Fruit fly (Drosophila melanogaster): ENCODE data around the gene CG34132.
A peak's percentile ranks its signal among the peaks of the same experiment; 100 is the strongest.

The CG34132 gene

DNA sequence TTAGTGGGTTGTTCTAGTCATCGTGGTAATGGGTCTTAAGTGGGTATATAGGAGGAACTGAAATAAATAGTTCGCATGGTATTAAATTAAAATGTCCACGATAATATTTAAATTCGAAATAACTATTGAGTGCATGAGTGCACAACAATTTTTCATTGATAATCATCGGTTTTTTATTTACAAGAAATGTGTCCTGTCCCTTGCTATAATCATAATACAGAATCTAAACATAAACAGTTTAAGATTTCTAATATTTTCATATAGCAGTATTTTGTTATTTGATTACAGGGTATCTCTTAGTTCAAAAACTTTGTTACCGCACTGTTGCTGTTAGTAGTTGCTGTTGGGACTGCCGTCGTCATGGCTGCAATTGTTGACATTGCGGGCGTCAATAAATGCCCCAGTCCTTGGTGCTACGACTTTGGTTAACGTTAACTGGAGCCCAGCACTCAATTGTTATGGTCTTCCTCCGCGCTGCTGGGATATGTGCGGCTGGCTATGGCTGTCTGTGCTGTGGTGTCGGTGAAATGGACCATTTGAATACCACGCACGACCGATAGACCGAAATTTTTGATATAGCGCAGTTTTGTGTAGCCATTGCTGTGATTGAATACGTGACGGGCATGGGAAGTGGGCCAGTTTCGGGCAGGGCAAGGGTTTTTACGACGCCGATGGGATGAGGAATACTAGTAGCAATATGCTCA lies 13.3 kb upstream of the CG34132 start (continued):
- TF ChIP-seq CG5245 (GFP tag; optimal IDR thresholded peaks at IDR 0.05), result no peak
- peak; percentile 72; the same call in 2 of the 3 replicates for TF ChIP-seq dysf (GFP tag; IDR thresholded peaks at IDR 0.05)
- TF ChIP-seq CG17328 (GFP tag; IDR thresholded peaks at IDR 0.05), result no peak
- no peak for TF ChIP-seq CG31365 (tag; optimal IDR thresholded peaks at IDR 0.05)
- peak; percentile 46 for TF ChIP-seq slou (GFP tag; optimal IDR thresholded peaks at IDR 0.05)
- no peak for TF ChIP-seq Taf1 (GFP tag; IDR thresholded peaks at IDR 0.05)
- TF ChIP-seq NC2α (GFP tag; optimal IDR thresholded peaks at IDR 0.05), result no peak
- TF ChIP-seq gfzf (GFP tag; optimal IDR thresholded peaks at IDR 0.05), result no peak
- TF ChIP-seq hth (optimal IDR thresholded peaks at IDR 0.05), result no peak
- peak; percentile 51 for TF ChIP-seq nmo (GFP tag; optimal IDR thresholded peaks at IDR 0.05)
- peak; percentile 16 for TF ChIP-seq sug (tag; optimal IDR thresholded peaks at IDR 0.05)
- no peak for TF ChIP-seq wdn (GFP tag; IDR thresholded peaks at IDR 0.05)
- TF ChIP-seq bsh (GFP tag; optimal IDR thresholded peaks at IDR 0.05), result peak in 1 of 2 experiments; percentile 3
- no peak for TF ChIP-seq CG16813 (GFP tag; IDR thresholded peaks at IDR 0.05; ENCODE audit: partially characterized antibody)
- peak; percentile 16 for TF ChIP-seq CG17568 (GFP tag; optimal IDR thresholded peaks at IDR 0.05)
- TF ChIP-seq CG11695 (GFP tag; IDR thresholded peaks at IDR 0.05), result peak; percentile 43; the same call in 1 of the 3 replicates
- TF ChIP-seq Xrp1 (GFP tag; IDR thresholded peaks at IDR 0.05), result no peak; the same call in 1 of the 2 replicates
- no peak for TF ChIP-seq CG42726 (GFP tag; IDR thresholded peaks at IDR 0.05; ENCODE audit: partially characterized antibody)
- peak; percentile 58 for TF ChIP-seq caup (GFP tag; optimal IDR thresholded peaks at IDR 0.05; ENCODE audit: severe bottlenecking)
- no peak for TF ChIP-seq pan (optimal IDR thresholded peaks at IDR 0.05)
- TF ChIP-seq pan (GFP tag; optimal IDR thresholded peaks at IDR 0.05 in 1 of 2, IDR thresholded peaks at IDR 0.05 in 1 of 2), result peak in 1 of 2 experiments; percentile 30
- TF ChIP-seq onecut (GFP tag; IDR thresholded peaks at IDR 0.05), result no peak
- no peak for TF ChIP-seq NC2β (GFP tag; optimal IDR thresholded peaks at IDR 0.05)
- no peak for TF ChIP-seq B-H2 (GFP tag; optimal IDR thresholded peaks at IDR 0.05)
- TF ChIP-seq sens (GFP tag), result peak; percentile 86
- no peak for TF ChIP-seq inv (GFP tag; IDR thresholded peaks at IDR 0.05; ENCODE audit: partially characterized antibody)
- no peak for TF ChIP-seq sr (GFP tag; IDR thresholded peaks at IDR 0.05)
- no peak for TF ChIP-seq Dip2 (GFP tag; IDR thresholded peaks at IDR 0.05)
- no peak for TF ChIP-seq CG9797 (GFP tag; optimal IDR thresholded peaks at IDR 0.05)
- TF ChIP-seq H2.0 (GFP tag; IDR thresholded peaks at IDR 0.05), result peak; percentile 17; the same call in 1 of the 2 replicates
- TF ChIP-seq cato (GFP tag; optimal IDR thresholded peaks at IDR 0.05; ENCODE audit: borderline replicate concordance), result no peak
- TF ChIP-seq CG10274 (GFP tag; optimal IDR thresholded peaks at IDR 0.05), result no peak
- TF ChIP-seq CG6854 (GFP tag; optimal IDR thresholded peaks at IDR 0.05), result peak; percentile 39
- peak; percentile 32 for TF ChIP-seq CG12659 (GFP tag; optimal IDR thresholded peaks at IDR 0.05)
- TF ChIP-seq gsb-n (tag; optimal IDR thresholded peaks at IDR 0.05), result no peak
- peak; percentile 78 for TF ChIP-seq CG18599 (GFP tag; optimal IDR thresholded peaks at IDR 0.05)
- TF ChIP-seq CG12219 (GFP tag; optimal IDR thresholded peaks at IDR 0.05), result no peak
- TF ChIP-seq wor (GFP tag; IDR thresholded peaks at IDR 0.05), result no peak
- no peak for TF ChIP-seq CG14050 (GFP tag; IDR thresholded peaks at IDR 0.05)
- TF ChIP-seq chn (GFP tag; optimal IDR thresholded peaks at IDR 0.05), result no peak
- TF ChIP-seq CG3407 (GFP tag; optimal IDR thresholded peaks at IDR 0.05), result no peak
- no peak for TF ChIP-seq Scr (GFP tag; IDR thresholded peaks at IDR 0.05; ENCODE audit: partially characterized antibody)
- TF ChIP-seq CG12391 (tag; optimal IDR thresholded peaks at IDR 0.05), result peak; percentile 52
- TF ChIP-seq Tbp (GFP tag; optimal IDR thresholded peaks at IDR 0.05), result no peak
- peak; percentile 55 for TF ChIP-seq Dek (tag; optimal IDR thresholded peaks at IDR 0.05)
- no peak for TF ChIP-seq stc (GFP tag; IDR thresholded peaks at IDR 0.05)
- TF ChIP-seq Kr (GFP tag; optimal IDR thresholded peaks at IDR 0.05), result no peak
- no peak for TF ChIP-seq ato (GFP tag; IDR thresholded peaks at IDR 0.05; ENCODE audit: partially characterized antibody)
- no peak for TF ChIP-seq CG2129 (GFP tag; IDR thresholded peaks at IDR 0.05; ENCODE audit: partially characterized antibody)
- TF ChIP-seq CG4617 (GFP tag; optimal IDR thresholded peaks at IDR 0.05; ENCODE audit: borderline replicate concordance), result no peak

All from whole organism, embryonic.